Fruit fly (Drosophila melanogaster) whole organism, embryonic: Measurements from ENCODE around the gene HDAC4.
A peak's percentile ranks its signal among the peaks of the same experiment; 100 is the strongest.

ENCODE experiments used
- Aef1 ChIP-seq: fragments of 200-800 bp; sonication (Bioruptor generic); IDR thresholded peaks from 3 replicates; pipeline ENCODE4 v1.3.6; 2022; ENCODE audit warnings: missing biosample characterization, missing genetic modification characterization
- Atf3 ChIP-seq: fragments of 200-800 bp; sonication (Bioruptor generic); optimal IDR thresholded peaks from 3 replicates; lab custom pipeline; 2016; ENCODE audit warnings: missing biosample characterization, missing genetic modification characterization
- CG11093 ChIP-seq: fragments of 200-800 bp; sonication (Bioruptor generic); IDR thresholded peaks from 3 replicates; pipeline ENCODE4 v1.3.6; 2022; ENCODE audit warnings: missing biosample characterization, missing genetic modification characterization
- CG12071 ChIP-seq: fragments of 200-800 bp; sonication (Bioruptor generic); optimal IDR thresholded peaks from 3 replicates; lab custom pipeline; 2018; ENCODE audit warnings: missing biosample characterization, mild to moderate bottlenecking, missing genetic modification characterization
- CG12299 ChIP-seq: fragments of 200-800 bp; sonication (Bioruptor generic); optimal IDR thresholded peaks from 2 replicates; lab custom pipeline; 2018; ENCODE audit warnings: missing biosample characterization, mild to moderate bottlenecking, missing genetic modification characterization
- CG13123 ChIP-seq: fragments of 200-800 bp; sonication (Bioruptor generic); optimal IDR thresholded peaks from 2 replicates; lab custom pipeline; 2016; ENCODE audit warnings: missing biosample characterization, missing genetic modification characterization
- CG15696 ChIP-seq: fragments of 200-800 bp; sonication (Bioruptor generic); optimal IDR thresholded peaks from 2 replicates; lab custom pipeline; 2019; ENCODE audit warnings: missing biosample characterization, mild to moderate bottlenecking, missing genetic modification characterization, moderate library complexity
- CG16863 ChIP-seq: fragments of 200-800 bp; sonication (Bioruptor generic); optimal IDR thresholded peaks from 3 replicates; lab custom pipeline; 2016; ENCODE audit warnings: missing biosample characterization, missing genetic modification characterization
- CG17328 ChIP-seq: fragments of 200-800 bp; sonication (Bioruptor generic); IDR thresholded peaks from 2 replicates; pipeline ENCODE4 v1.3.6; 2022; ENCODE audit warnings: missing biosample characterization, missing genetic modification characterization
- CG17568 ChIP-seq: fragments of 200-800 bp; sonication (Bioruptor generic); optimal IDR thresholded peaks from 2 replicates; lab custom pipeline; 2018; ENCODE audit warnings: missing biosample characterization, mild to moderate bottlenecking, missing genetic modification characterization, moderate library complexity
- CG2199 ChIP-seq: fragments of 200-800 bp; sonication (Bioruptor generic); IDR thresholded peaks from 3 replicates; pipeline ENCODE4 v1.3.6; 2022; ENCODE audit warnings: missing biosample characterization, missing genetic modification characterization
- CG2712 ChIP-seq: fragments of 200-800 bp; optimal IDR thresholded peaks from 3 replicates; lab custom pipeline; 2019; ENCODE audit warnings: missing biosample characterization, mild to moderate bottlenecking, missing genetic modification characterization, moderate library complexity
- CG32772 ChIP-seq: fragments of 200-800 bp; sonication (Bioruptor generic); IDR thresholded peaks from 2 replicates; pipeline ENCODE4 v1.3.6; 2022; ENCODE audit warnings: missing biosample characterization, missing genetic modification characterization
- CG43689 ChIP-seq: fragments of 200-800 bp; sonication (Bioruptor generic); IDR thresholded peaks from 2 replicates; pipeline ENCODE4 v1.3.6; 2022; ENCODE audit warnings: missing biosample characterization, missing genetic modification characterization
- CG4820 ChIP-seq: fragments of 200-800 bp; sonication (Bioruptor generic); optimal IDR thresholded peaks from 3 replicates; lab custom pipeline; 2016; ENCODE audit warnings: missing biosample characterization, missing genetic modification characterization
- CG6854 ChIP-seq: fragments of 200-800 bp; sonication (Bioruptor generic); optimal IDR thresholded peaks from 3 replicates; lab custom pipeline; 2017; ENCODE audit warnings: missing biosample characterization, mild to moderate bottlenecking, missing genetic modification characterization
- CG7839 ChIP-seq: fragments of 200-800 bp; sonication (Bioruptor generic); optimal IDR thresholded peaks from 3 replicates; lab custom pipeline; 2018; ENCODE audit warnings: missing biosample characterization, mild to moderate bottlenecking, missing genetic modification characterization, moderate library complexity
- CG8089 ChIP-seq: fragments of 200-800 bp; sonication (Bioruptor generic); optimal IDR thresholded peaks from 3 replicates; lab custom pipeline; 2016; ENCODE audit warnings: missing biosample characterization, missing genetic modification characterization
- CG9727 ChIP-seq: fragments of 200-800 bp; sonication (Bioruptor generic); optimal IDR thresholded peaks from 3 replicates; lab custom pipeline; 2017; ENCODE audit warnings: missing biosample characterization, mild to moderate bottlenecking, missing genetic modification characterization
- Camta ChIP-seq: fragments of 200-800 bp; sonication (Bioruptor generic); optimal IDR thresholded peaks from 2 replicates; lab custom pipeline; 2016; ENCODE audit warnings: missing biosample characterization, missing genetic modification characterization
- D19A ChIP-seq: fragments of 200-800 bp; optimal IDR thresholded peaks from 3 replicates; lab custom pipeline; 2019; ENCODE audit warnings: missing biosample characterization, mild to moderate bottlenecking, missing genetic modification characterization, moderate library complexity
- Dek ChIP-seq: fragments of 200-800 bp; sonication (Bioruptor generic); optimal IDR thresholded peaks from 3 replicates; lab custom pipeline; 2019; ENCODE audit warnings: missing biosample characterization, mild to moderate bottlenecking, missing genetic modification characterization, moderate library complexity
- Hsf ChIP-seq: fragments of 200-800 bp; sonication (Bioruptor generic); optimal IDR thresholded peaks from 3 replicates; lab custom pipeline; 2016; ENCODE audit warnings: missing biosample characterization, missing genetic modification characterization
- MBD-R2 ChIP-seq: fragments of 200-800 bp; sonication (Bioruptor generic); IDR thresholded peaks from 2 replicates; pipeline ENCODE4 v1.3.6; 2022; ENCODE audit warnings: missing biosample characterization, missing genetic modification characterization
- NC2α ChIP-seq: fragments of 200-800 bp; sonication (Bioruptor generic); optimal IDR thresholded peaks from 2 replicates; lab custom pipeline; 2016; ENCODE audit warnings: missing biosample characterization, missing genetic modification characterization
- Six4 ChIP-seq: fragments of 200-800 bp; sonication (Bioruptor generic); optimal IDR thresholded peaks from 2 replicates; lab custom pipeline; 2016; ENCODE audit warnings: missing biosample characterization, missing genetic modification characterization
- Sox100B ChIP-seq: fragments of 200-800 bp; sonication (Bioruptor generic); optimal IDR thresholded peaks from 3 replicates; lab custom pipeline; 2018; ENCODE audit warnings: missing biosample characterization, mild to moderate bottlenecking, missing genetic modification characterization
- Sry-β ChIP-seq: fragments of 200-800 bp; sonication (Bioruptor generic); optimal IDR thresholded peaks from 2 replicates; lab custom pipeline; 2018; ENCODE audit warnings: missing biosample characterization, mild to moderate bottlenecking, missing genetic modification characterization, moderate library complexity
- caup ChIP-seq: fragments of 200-800 bp; sonication (Bioruptor generic); optimal IDR thresholded peaks from 3 replicates; lab custom pipeline; 2017; ENCODE audit warnings: missing biosample characterization, mild to moderate bottlenecking, missing genetic modification characterization, moderate library complexity; ENCODE audit not compliant: severe bottlenecking
- crc ChIP-seq: fragments of 200-800 bp; sonication (Bioruptor generic); optimal IDR thresholded peaks from 2 replicates; lab custom pipeline; 2016; ENCODE audit warnings: missing biosample characterization, missing genetic modification characterization
- crp ChIP-seq, 2 experiments: fragments of 200-800 bp; sonication (Bioruptor generic); optimal IDR thresholded peaks; 2 replicates in 1 of 2; 3 replicates in 1 of 2; lab custom pipeline; 2017; ENCODE audit warnings: missing biosample characterization in 2 of 2, missing genetic modification characterization in 2 of 2, mild to moderate bottlenecking in 1 of 2, moderate library complexity in 1 of 2
- da ChIP-seq: fragments of 200-800 bp; sonication (Bioruptor generic); optimal IDR thresholded peaks from 2 replicates; lab custom pipeline; 2016; ENCODE audit warnings: missing biosample characterization, missing genetic modification characterization
- dan ChIP-seq: fragments of 200-800 bp; sonication (Bioruptor generic); IDR thresholded peaks from 2 replicates; pipeline ENCODE4 v1.3.6; 2022; ENCODE audit warnings: missing biosample characterization, missing genetic modification characterization
- ewg ChIP-seq: fragments of 200-800 bp; sonication (Bioruptor generic); optimal IDR thresholded peaks from 3 replicates; lab custom pipeline; 2017; ENCODE audit warnings: mild to moderate bottlenecking, missing biosample characterization, missing genetic modification reagents, missing genetic modification characterization
- fd102C ChIP-seq: fragments of 200-800 bp; sonication (Bioruptor generic); optimal IDR thresholded peaks from 2 replicates; lab custom pipeline; 2018; ENCODE audit warnings: missing biosample characterization, mild to moderate bottlenecking, missing genetic modification characterization, moderate library complexity
- jumu ChIP-seq: fragments of 200-800 bp; sonication (Bioruptor generic); optimal IDR thresholded peaks from 3 replicates; lab custom pipeline; 2016; ENCODE audit warnings: missing biosample characterization, missing genetic modification characterization
- kni ChIP-seq: fragments of 200-800 bp; sonication (Bioruptor generic); optimal IDR thresholded peaks from 3 replicates; lab custom pipeline; 2017; ENCODE audit warnings: mild to moderate bottlenecking, missing biosample characterization, missing genetic modification reagents, missing genetic modification characterization
- lov ChIP-seq, 2 experiments: fragments of 200-800 bp in 1 of 2; fragments of >200 bp in 1 of 2; sonication (Bioruptor generic) in 1 of 2; IDR thresholded peaks in 1 of 2; optimal IDR thresholded peaks in 1 of 2; 2 replicates in 1 of 2; 3 replicates in 1 of 2; pipeline versions ENCODE4 v1.3.6 to Lab custom; 2017 to 2022; ENCODE audit warnings: missing biosample characterization in 1 of 2, missing genetic modification characterization in 1 of 2
- pan ChIP-seq, 4 experiments: fragments of >200 bp in 3 of 4; fragments of 200-800 bp in 1 of 4; sonication (Bioruptor generic) in 1 of 4; optimal IDR thresholded peaks in 3 of 4; IDR thresholded peaks in 1 of 4; 2 replicates each; pipeline versions ENCODE4 v1.3.6 to Lab custom; 2017 to 2022; ENCODE audit warnings: missing biosample characterization in 2 of 4, missing genetic modification characterization in 2 of 4, mixed read lengths in 1 of 4
- pros ChIP-seq: fragments of 200-800 bp; sonication (Bioruptor generic); optimal IDR thresholded peaks from 3 replicates; lab custom pipeline; 2019; ENCODE audit warnings: missing biosample characterization, mild to moderate bottlenecking, missing genetic modification characterization, moderate library complexity
- run ChIP-seq: fragments of 200-800 bp; sonication (Bioruptor generic); optimal IDR thresholded peaks from 3 replicates; lab custom pipeline; 2018; ENCODE audit warnings: missing biosample characterization, mild to moderate bottlenecking, missing genetic modification characterization
- scrt ChIP-seq: fragments of 200-800 bp; sonication (Bioruptor generic); optimal IDR thresholded peaks from 2 replicates; lab custom pipeline; 2018; ENCODE audit warnings: missing biosample characterization, mild to moderate bottlenecking, missing genetic modification characterization, moderate library complexity
- slp2 ChIP-seq: fragments of 200-800 bp; sonication (Bioruptor generic); optimal IDR thresholded peaks from 2 replicates; lab custom pipeline; 2016; ENCODE audit warnings: missing biosample characterization, missing genetic modification characterization
- stc ChIP-seq: fragments of 200-800 bp; sonication (Bioruptor generic); IDR thresholded peaks from 2 replicates; pipeline ENCODE4 v1.3.6; 2022; ENCODE audit warnings: missing biosample characterization, missing genetic modification characterization
- tna ChIP-seq: fragments of 200-800 bp; sonication (Bioruptor generic); IDR thresholded peaks from 2 replicates; pipeline ENCODE4 v1.3.6; 2022; ENCODE audit warnings: missing biosample characterization, missing genetic modification characterization; ENCODE audit not compliant: partially characterized antibody
- usp ChIP-seq: fragments of >200 bp; optimal IDR thresholded peaks from 2 replicates; lab custom pipeline; 2017; ENCODE audit warnings: missing biosample characterization, missing genetic modification characterization
- vnd ChIP-seq: fragments of 200-800 bp; sonication (Bioruptor generic); IDR thresholded peaks from 3 replicates; pipeline ENCODE4 v1.3.6; 2022; ENCODE audit warnings: missing biosample characterization, missing genetic modification characterization; ENCODE audit not compliant: partially characterized antibody
- wdn ChIP-seq: fragments of 200-800 bp; sonication (Bioruptor generic); IDR thresholded peaks from 2 replicates; pipeline ENCODE4 v1.3.6; 2022; ENCODE audit warnings: missing biosample characterization, missing genetic modification characterization
- wek ChIP-seq: fragments of 200-800 bp; sonication (Bioruptor generic); optimal IDR thresholded peaks from 3 replicates; lab custom pipeline; 2018; ENCODE audit warnings: missing biosample characterization, mild to moderate bottlenecking, missing genetic modification characterization, moderate library complexity

HDAC4 gene

dm6 chrX:13251310-13251709 is 34.1 kb downstream of the HDAC4 start (continued):
- TF ChIP-seq CG43689 (GFP tag; lab: Robert Waterston, UW) (peak; percentile 67), pros (no peak), NC2α (GFP tag; lab: Kevin White, UChicago) (peak; percentile 30), Camta (peak; percentile 74), da (GFP tag; lab: Kevin White, UChicago) (peak; percentile 34), CG15696 (tag; lab: Kevin White, UChicago) (no peak), CG16863 (GFP tag; lab: Kevin White, UChicago) (peak; percentile 74), scrt (GFP tag; lab: Kevin White, UChicago) (peak; percentile 46), CG13123 (GFP tag; lab: Kevin White, UChicago) (peak; percentile 46), stc (GFP tag; lab: Robert Waterston, UW) (peak; percentile 66), CG9727 (GFP tag; lab: Kevin White, UChicago) (peak; percentile 75), crc (GFP tag; lab: Kevin White, UChicago) (peak; percentile 63), D19A (tag; lab: Kevin White, UChicago) (peak; percentile 58), Sry-β (GFP tag; lab: Kevin White, UChicago) (no peak), usp (GFP tag; lab: Kevin White, UChicago) (no peak), CG32772 (GFP tag; lab: Robert Waterston, UW) (peak; percentile 81), Atf3 (peak; percentile 63), fd102C (GFP tag; lab: Kevin White, UChicago) (no peak), CG17328 (GFP tag; lab: Robert Waterston, UW) (peak; percentile 74), CG2199 (no peak), CG12071 (peak; percentile 81), Aef1 (GFP tag; lab: Robert Waterston, UW) (peak; percentile 79), Six4 (peak; percentile 70), slp2 (GFP tag; lab: Kevin White, UChicago) (peak; percentile 69), jumu (GFP tag; lab: Kevin White, UChicago) (peak; percentile 89), CG12299 (no peak), dan (GFP tag; lab: Robert Waterston, UW) (no peak), lov (optimal IDR thresholded peaks at IDR 0.05; lab: Kevin White, UChicago) (no peak), lov (GFP tag; IDR thresholded peaks at IDR 0.05; lab: Robert Waterston, UW) (peak; percentile 55; the same call in 1 of the 3 replicates), kni (peak; percentile 4), pan (optimal IDR thresholded peaks at IDR 0.05; lab: Kevin White, UChicago) (no peak), pan (GFP tag; optimal IDR thresholded peaks at IDR 0.05 in 1 of 2, IDR thresholded peaks at IDR 0.05 in 1 of 2) (peak in 1 of 2 experiments; percentile 76), caup (GFP tag; lab: Kevin White, UChicago) (peak; percentile 62), CG7839 (tag; lab: Kevin White, UChicago) (peak; percentile 82), vnd (GFP tag; lab: Robert Waterston, UW) (no peak), CG4820 (GFP tag; lab: Kevin White, UChicago) (peak; percentile 74), tna (GFP tag; lab: Robert Waterston, UW) (no peak), crp (GFP tag; optimal IDR thresholded peaks at IDR 0.05; lab: Kevin White, UChicago) (peak in 1 of 2 experiments; percentile 14), Dek (tag; lab: Kevin White, UChicago) (peak; percentile 59), Sox100B (GFP tag; lab: Kevin White, UChicago) (peak; percentile 43), run (peak; percentile 24), CG8089 (GFP tag; lab: Kevin White, UChicago) (peak; percentile 68), wdn (GFP tag; lab: Robert Waterston, UW) (peak; percentile 49; the same call in 1 of the 2 replicates), CG17568 (GFP tag; lab: Kevin White, UChicago) (peak; percentile 53), wek (GFP tag; lab: Kevin White, UChicago) (peak; percentile 49), CG11093 (GFP tag; lab: Robert Waterston, UW) (peak; percentile 72; the same call in 2 of the 3 replicates), CG6854 (GFP tag; lab: Kevin White, UChicago) (peak; percentile 44), MBD-R2 (peak; percentile 53; the same call in 1 of the 2 replicates), ewg (peak; percentile 69), Hsf (GFP tag; lab: Kevin White, UChicago) (peak; percentile 75), CG2712 (peak; percentile 79)
